Worm (Caenorhabditis elegans) whole organism, L1 larva: ENCODE results near the gene fbxa-166.

Experiments
- aha-1 ChIP-seq: fragments of 150-350 bp; optimal IDR thresholded peaks from 2 replicates; lab custom pipeline; 2014; ENCODE audit warnings: missing biosample characterization, missing genetic modification characterization
- ceh-90 ChIP-seq: sonication (generic microtip); optimal IDR thresholded peaks from 2 replicates; lab custom pipeline; 2016; ENCODE audit warnings: missing genetic modification characterization, missing compliant biosample characterization
- ces-1 ChIP-seq: fragments of 150-350 bp; optimal IDR thresholded peaks from 2 replicates; lab custom pipeline; 2014; ENCODE audit warnings: missing biosample characterization, missing genetic modification reagents, missing genetic modification characterization
- elt-3 ChIP-seq, 6 experiments: fragments of 150-350 bp in 1 of 6; sonication (generic microtip); optimal IDR thresholded peaks; 2 replicates each; lab custom pipeline; 2017 to 2018; ENCODE audit warnings: missing biosample characterization in 6 of 6, missing genetic modification characterization in 6 of 6, inconsistent platforms in 1 of 6
- fos-1 ChIP-seq: fragments of 150-350 bp; optimal IDR thresholded peaks from 2 replicates; lab custom pipeline; 2014; ENCODE audit warnings: missing biosample characterization, missing genetic modification characterization
- jun-1 ChIP-seq: fragments of 150-350 bp; optimal IDR thresholded peaks from 2 replicates; lab custom pipeline; 2014; ENCODE audit warnings: missing biosample characterization, missing genetic modification reagents, missing genetic modification characterization
- nhr-11 ChIP-seq: fragments of 150-350 bp; optimal IDR thresholded peaks from 2 replicates; lab custom pipeline; 2014; ENCODE audit warnings: missing biosample characterization, missing genetic modification characterization
- nhr-90 ChIP-seq: sonication (generic microtip); optimal IDR thresholded peaks from 2 replicates; lab custom pipeline; 2016; ENCODE audit warnings: mild to moderate bottlenecking, missing genetic modification characterization, missing compliant biosample characterization; ENCODE audit not compliant: poor library complexity
- snpc-4 ChIP-seq: fragments of 150-350 bp; optimal IDR thresholded peaks from 2 replicates; lab custom pipeline; 2014; ENCODE audit warnings: missing biosample characterization, missing genetic modification characterization
- tbx-2 ChIP-seq: sonication (generic microtip); optimal IDR thresholded peaks from 2 replicates; lab custom pipeline; 2016; ENCODE audit warnings: missing genetic modification characterization, missing compliant biosample characterization
- unc-62 ChIP-seq: fragments of 150-350 bp; optimal IDR thresholded peaks from 2 replicates; lab custom pipeline; 2014; ENCODE audit warnings: missing biosample characterization, missing genetic modification reagents, missing genetic modification characterization
- ztf-11 ChIP-seq, 2 experiments: sonication (generic microtip); optimal IDR thresholded peaks; 2 replicates each; lab custom pipeline; 2016 to 2017; ENCODE audit warnings: missing genetic modification characterization in 2 of 2, missing biosample characterization in 1 of 2, missing compliant biosample characterization in 1 of 2

DNA sequence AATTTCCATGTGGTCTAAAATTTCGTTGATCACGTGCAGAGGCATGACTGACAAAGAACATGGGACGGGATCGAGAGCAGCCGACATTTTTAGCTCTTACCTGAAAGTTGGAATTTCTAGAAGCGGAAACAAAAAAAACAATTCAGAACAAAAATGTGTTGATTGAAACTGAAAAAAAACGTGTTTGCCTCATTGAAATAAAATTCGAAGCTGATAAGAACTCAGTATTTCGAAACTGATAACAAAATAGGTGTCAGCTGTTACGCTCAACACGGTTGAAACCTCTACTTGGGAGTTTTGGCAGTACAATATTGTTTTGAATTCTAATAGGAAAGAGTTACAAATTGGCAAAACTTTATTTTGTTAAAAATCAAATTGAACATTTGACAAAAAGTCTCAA is 9.9 kb downstream of the fbxa-166 start:
- TF ChIP-seq ces-1 (no peak), ceh-90 (tag; lab: Kevin White, UChicago) (no peak), elt-3 (tag; optimal IDR thresholded peaks at IDR 0.05; lab: Kevin White, UChicago) (no peak), fos-1 (tag; lab: Kevin White, UChicago) (no peak), unc-62 (no peak), jun-1 (no peak), aha-1 (no peak), nhr-11 (no peak), tbx-2 (no peak), snpc-4 (tag; lab: Kevin White, UChicago) (no peak), nhr-90 (no peak), ztf-11 (tag; optimal IDR thresholded peaks at IDR 0.05; lab: Kevin White, UChicago) (no peak)
